Worm (Caenorhabditis elegans) whole organism, early embryonic: ENCODE measurements around the gene gst-33.

ENCODE experiments used
- B0310.2 ChIP-seq: sonication (generic microtip); optimal IDR thresholded peaks from 2 replicates; lab custom pipeline; 2016; ENCODE audit warnings: mild to moderate bottlenecking, missing genetic modification characterization, missing compliant biosample characterization
- F13C5.2 ChIP-seq: sonication (generic microtip); optimal IDR thresholded peaks from 2 replicates; lab custom pipeline; 2017; ENCODE audit warnings: mild to moderate bottlenecking, missing genetic modification characterization, inconsistent platforms, missing compliant biosample characterization
- aly-1 ChIP-seq: sonication (generic microtip); optimal IDR thresholded peaks from 2 replicates; lab custom pipeline; 2016; ENCODE audit warnings: missing genetic modification characterization, missing compliant biosample characterization
- ama-1 ChIP-seq: fragments of 150-350 bp; optimal IDR thresholded peaks from 2 replicates; lab custom pipeline; 2014
- ceh-13 ChIP-seq: fragments of 200-800 bp; sonication (Bioruptor generic); optimal IDR thresholded peaks from 2 replicates; lab custom pipeline; 2018; ENCODE audit warnings: mild to moderate bottlenecking, missing genetic modification characterization, missing compliant biosample characterization
- ceh-36 ChIP-seq: sonication (generic microtip); optimal IDR thresholded peaks from 2 replicates; lab custom pipeline; 2016; ENCODE audit warnings: missing genetic modification characterization, inconsistent platforms, missing compliant biosample characterization
- ets-7 ChIP-seq: sonication (generic microtip); optimal IDR thresholded peaks from 2 replicates; lab custom pipeline; 2016; ENCODE audit warnings: missing genotype, missing genetic modification characterization, missing compliant biosample characterization
- flt-1 ChIP-seq: fragments of 200-800 bp; sonication (Bioruptor generic); IDR thresholded peaks from 2 replicates; pipeline ENCODE4 v1.3.6; 2022; ENCODE audit warnings: missing genetic modification characterization, missing compliant biosample characterization
- hmbx-1 ChIP-seq: sonication (generic microtip); optimal IDR thresholded peaks from 2 replicates; lab custom pipeline; 2016; ENCODE audit warnings: mild to moderate bottlenecking, missing genetic modification characterization, missing compliant biosample characterization
- hmg-4 ChIP-seq: fragments of 200-800 bp; sonication (Bioruptor generic); optimal IDR thresholded peaks from 2 replicates; lab custom pipeline; 2018; ENCODE audit warnings: mild to moderate bottlenecking, missing genetic modification characterization, missing compliant biosample characterization
- hnd-1 ChIP-seq: sonication (generic microtip); optimal IDR thresholded peaks from 2 replicates; lab custom pipeline; 2016; ENCODE audit warnings: missing genetic modification characterization, missing compliant biosample characterization
- pes-1 ChIP-seq: fragments of 200-800 bp; sonication (Bioruptor generic); IDR thresholded peaks from 2 replicates; pipeline ENCODE4 v1.3.6; 2022; ENCODE audit warnings: missing genetic modification reagents, missing genetic modification characterization, missing compliant biosample characterization
- scrt-1 ChIP-seq: fragments of 200-800 bp; sonication (Bioruptor generic); IDR thresholded peaks from 2 replicates; pipeline ENCODE4 v1.3.6; 2022; ENCODE audit warnings: missing genetic modification characterization, missing compliant biosample characterization
- sea-1 ChIP-seq: fragments of 200-800 bp; sonication (Bioruptor generic); conservative IDR thresholded peaks from 2 replicates; pipeline ENCODE4 v1.3.6; 2022; ENCODE audit warnings: missing genetic modification characterization, missing compliant biosample characterization
- tbx-11 ChIP-seq: fragments of 200-800 bp; sonication (Bioruptor generic); IDR thresholded peaks from 2 replicates; pipeline ENCODE4 v1.3.6; 2022; ENCODE audit warnings: missing genetic modification characterization, missing compliant biosample characterization
- tbx-37 ChIP-seq: fragments of 200-800 bp; sonication (Bioruptor generic); conservative IDR thresholded peaks from 2 replicates; pipeline ENCODE4 v1.3.6; 2022; ENCODE audit warnings: missing genetic modification reagents, missing genetic modification characterization, missing compliant biosample characterization
- tra-4 ChIP-seq: sonication (generic microtip); optimal IDR thresholded peaks from 2 replicates; lab custom pipeline; 2017; ENCODE audit warnings: missing genetic modification characterization, missing compliant biosample characterization

Gene gst-33

ce11 chrV:3502038-3502437, 33.7 kb upstream of the gst-33 start, which contains the start of the genes C07G3.8 and C07G3.10:
Gene C07G3.8 (minus strand): TSS chrV:3502138.
Gene C07G3.10 (plus strand): TSS chrV:3502307.
- TF ChIP-seq tbx-11 (GFP tag; lab: Robert Waterston, UW): no peak
- TF ChIP-seq flt-1 (GFP tag; lab: Robert Waterston, UW): no peak
- TF ChIP-seq ceh-13 (GFP tag; lab: Kevin White, UChicago): no peak
- no peak for TF ChIP-seq B0310.2 (tag; lab: Kevin White, UChicago)
- no peak for TF ChIP-seq F13C5.2 (tag; lab: Kevin White, UChicago)
- no peak for TF ChIP-seq sea-1 (GFP tag; lab: Robert Waterston, UW)
- no peak for TF ChIP-seq pes-1
- no peak for TF ChIP-seq ets-7 (tag; lab: Kevin White, UChicago)

DNA sequence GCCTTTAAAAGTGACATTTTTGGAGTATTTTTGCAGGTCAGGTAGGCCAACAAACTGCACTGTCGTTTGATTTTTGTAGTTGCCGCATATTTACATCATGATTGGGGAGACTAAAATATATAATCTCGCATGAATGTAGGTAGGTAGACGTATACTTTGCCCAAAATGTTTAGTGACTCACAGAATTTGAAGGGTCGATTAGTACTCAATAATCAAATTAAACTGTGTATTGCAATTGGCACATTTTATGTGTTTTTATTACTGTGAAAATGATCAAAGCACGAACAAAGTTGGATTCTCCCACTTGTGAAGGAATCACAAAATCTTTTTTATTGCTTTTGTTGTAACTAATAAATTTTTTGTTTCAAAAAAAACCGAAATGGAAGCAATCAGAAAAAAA, 28.5 kb upstream of the gst-33 start, which contains the start of gene C07G3.15:
Gene C07G3.15, minus strand, starts transcription at position 101 of the 400 bp plus-strand sequence.
- TF ChIP-seq hmbx-1 (tag; lab: Kevin White, UChicago): no peak
- TF ChIP-seq tbx-11 (GFP tag; lab: Robert Waterston, UW): no peak
- TF ChIP-seq pes-1: no peak
- no peak for TF ChIP-seq ama-1 (lab: Kevin White, UChicago)
- no peak for TF ChIP-seq hmg-4 (GFP tag; lab: Kevin White, UChicago)
- TF ChIP-seq ceh-13 (GFP tag; lab: Kevin White, UChicago): no peak
- no peak for TF ChIP-seq tbx-37 (GFP tag; lab: Robert Waterston, UW)
- TF ChIP-seq B0310.2 (tag; lab: Kevin White, UChicago): no peak
- no peak for TF ChIP-seq F13C5.2 (tag; lab: Kevin White, UChicago)
- TF ChIP-seq ceh-36 (tag; lab: Kevin White, UChicago): no peak
- TF ChIP-seq aly-1 (tag; lab: Kevin White, UChicago): no peak
- no peak for TF ChIP-seq tra-4 (tag; lab: Kevin White, UChicago)
- TF ChIP-seq ets-7 (tag; lab: Kevin White, UChicago): no peak
- no peak for TF ChIP-seq flt-1 (GFP tag; lab: Robert Waterston, UW)
- TF ChIP-seq sea-1 (GFP tag; lab: Robert Waterston, UW): no peak
- TF ChIP-seq scrt-1: no peak
- no peak for TF ChIP-seq hnd-1 (tag; lab: Kevin White, UChicago)

- TF ChIP-seq hmg-4 (GFP tag; lab: Kevin White, UChicago) (no peak), B0310.2 (tag; lab: Kevin White, UChicago) (no peak), aly-1 (tag; lab: Kevin White, UChicago) (no peak), ceh-36 (tag; lab: Kevin White, UChicago) (no peak), sea-1 (GFP tag; lab: Robert Waterston, UW) (no peak), ceh-13 (GFP tag; lab: Kevin White, UChicago) (no peak), scrt-1 (no peak), ets-7 (tag; lab: Kevin White, UChicago) (no peak), tbx-11 (GFP tag; lab: Robert Waterston, UW) (no peak)
These were observed 22.1 kb upstream of the gst-33 start, which contains the start of gene srbc-36 for ce11 chrV:3490435-3490834. Gene srbc-36 (minus strand): TSS chrV:3490535.

- TF ChIP-seq pes-1 (no peak), ceh-36 (tag; lab: Kevin White, UChicago) (no peak), F13C5.2 (tag; lab: Kevin White, UChicago) (no peak), flt-1 (GFP tag; lab: Robert Waterston, UW) (no peak), hnd-1 (tag; lab: Kevin White, UChicago) (no peak), scrt-1 (no peak), ceh-13 (GFP tag; lab: Kevin White, UChicago) (no peak)
These were observed 18.5 kb upstream of the gst-33 start, which contains the start of gene srbc-32 for ce11 chrV:3486857-3487256. Gene srbc-32 (minus strand): TSS chrV:3486957.

DNA sequence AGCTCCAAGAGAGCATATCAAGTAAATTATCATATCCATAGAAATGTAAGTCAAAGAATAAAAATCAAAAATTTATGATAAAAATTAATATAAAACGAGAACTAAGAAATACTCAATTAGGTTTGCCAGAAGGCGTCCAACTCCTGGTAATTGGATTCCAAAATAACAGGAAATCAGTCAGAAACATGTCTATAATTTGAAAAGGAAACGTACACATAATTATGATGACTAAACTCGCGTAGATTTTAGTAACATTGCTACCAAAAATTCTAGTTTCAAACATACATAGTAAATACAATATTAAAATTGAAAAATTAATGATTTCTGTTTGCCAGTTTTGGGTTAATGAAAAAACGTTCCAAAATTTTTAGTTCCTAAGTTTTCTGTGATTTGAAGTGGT, 16.3 kb upstream of the gst-33 start, which contains the start of gene srbc-33:
Gene srbc-33, minus strand, starts transcription at position 101 of the 400 bp plus-strand sequence.
- TF ChIP-seq ceh-36 (tag; lab: Kevin White, UChicago) (no peak), tra-4 (tag; lab: Kevin White, UChicago) (no peak), hmg-4 (GFP tag; lab: Kevin White, UChicago) (no peak), aly-1 (tag; lab: Kevin White, UChicago) (no peak), B0310.2 (tag; lab: Kevin White, UChicago) (no peak), sea-1 (GFP tag; lab: Robert Waterston, UW) (no peak), hmbx-1 (tag; lab: Kevin White, UChicago) (no peak), ets-7 (tag; lab: Kevin White, UChicago) (no peak), pes-1 (no peak), ceh-13 (GFP tag; lab: Kevin White, UChicago) (no peak), F13C5.2 (tag; lab: Kevin White, UChicago) (no peak), flt-1 (GFP tag; lab: Robert Waterston, UW) (no peak)

ce11 chrV:3482550-3483002, 14.2 kb upstream of the gst-33 start, which contains the start of gene lys-7:
Gene lys-7 (minus strand): TSS chrV:3482600.
- TF ChIP-seq tbx-37 (GFP tag; lab: Robert Waterston, UW) (no peak), F13C5.2 (tag; lab: Kevin White, UChicago) (no peak), ceh-13 (GFP tag; lab: Kevin White, UChicago) (no peak), hnd-1 (tag; lab: Kevin White, UChicago) (no peak), aly-1 (tag; lab: Kevin White, UChicago) (no peak), ets-7 (tag; lab: Kevin White, UChicago) (no peak), ama-1 (lab: Kevin White, UChicago) (no peak), flt-1 (GFP tag; lab: Robert Waterston, UW) (no peak), hmg-4 (GFP tag; lab: Kevin White, UChicago) (no peak), hmbx-1 (tag; lab: Kevin White, UChicago) (no peak), tbx-11 (GFP tag; lab: Robert Waterston, UW) (no peak), tra-4 (tag; lab: Kevin White, UChicago) (no peak), B0310.2 (tag; lab: Kevin White, UChicago) (no peak), scrt-1 (no peak), pes-1 (no peak), sea-1 (GFP tag; lab: Robert Waterston, UW) (no peak), ceh-36 (tag; lab: Kevin White, UChicago) (no peak)
